Fruit fly (Drosophila melanogaster) whole organism, prepupa: ENCODE data around the gene CG5199.

Source experiments
- CG1621 ChIP-seq: fragments of 200-800 bp; sonication (Bioruptor generic); optimal IDR thresholded peaks from 3 replicates; lab custom pipeline; 2018; ENCODE audit warnings: missing biosample characterization, mild to moderate bottlenecking, missing genetic modification characterization
- CG6854 ChIP-seq: fragments of 200-800 bp; sonication (Bioruptor generic); optimal IDR thresholded peaks from 2 replicates; lab custom pipeline; 2017; ENCODE audit warnings: missing biosample characterization, mild to moderate bottlenecking, missing genetic modification characterization
- CG7368 ChIP-seq: fragments of 200-800 bp; sonication (Bioruptor generic); optimal IDR thresholded peaks from 3 replicates; lab custom pipeline; 2016; ENCODE audit warnings: missing biosample characterization, missing genetic modification characterization
- Eip93F ChIP-seq: fragments of 200-800 bp; sonication (Bioruptor generic); optimal IDR thresholded peaks from 2 replicates; lab custom pipeline; 2016; ENCODE audit warnings: missing biosample characterization, mild to moderate bottlenecking, missing genetic modification characterization
- cyc ChIP-seq: fragments of 200-800 bp; sonication (Bioruptor generic); optimal IDR thresholded peaks from 3 replicates; lab custom pipeline; 2016; ENCODE audit warnings: missing biosample characterization, missing genetic modification characterization
- dsx ChIP-seq: fragments of 200-800 bp; optimal IDR thresholded peaks from 3 replicates; lab custom pipeline; 2019; ENCODE audit warnings: missing biosample characterization, mild to moderate bottlenecking, missing genetic modification characterization, moderate library complexity; ENCODE audit not compliant: poor library complexity, severe bottlenecking
- svp ChIP-seq: fragments of 200-800 bp; sonication (Bioruptor generic); peaks from one replicate; lab custom pipeline; 2016; ENCODE audit warnings: missing biosample characterization, missing genetic modification characterization
- vri ChIP-seq: fragments of 200-800 bp; sonication (Bioruptor generic); optimal IDR thresholded peaks from 3 replicates; lab custom pipeline; 2016; ENCODE audit warnings: missing biosample characterization, mild to moderate bottlenecking, missing genetic modification characterization

DNA sequence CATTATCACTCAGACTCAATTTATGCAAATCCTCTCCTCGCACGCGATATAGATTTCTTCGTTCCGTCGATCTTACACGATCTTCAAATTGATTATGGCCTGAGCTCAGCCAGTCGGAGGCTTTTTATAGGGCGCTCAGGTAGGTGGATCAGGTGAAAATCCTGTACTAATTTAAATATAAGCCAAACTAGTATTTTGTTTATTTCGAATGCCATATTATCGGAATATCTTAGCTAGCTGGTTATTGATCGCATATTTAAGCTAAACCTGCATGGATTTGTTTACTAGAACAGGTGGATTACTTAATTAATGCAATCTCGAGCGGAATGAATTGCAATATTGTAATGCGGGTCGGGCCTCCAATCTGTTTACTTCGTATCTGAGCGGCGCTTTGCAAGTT is 12.9 kb downstream of the CG5199 start, which contains the start of gene Hpd:
- no peak for TF ChIP-seq dsx (GFP tag; lab: Kevin White, UChicago)
- TF ChIP-seq CG1621 (tag; lab: Kevin White, UChicago) = no peak
- no peak for TF ChIP-seq vri (GFP tag; lab: Kevin White, UChicago)
- no peak for TF ChIP-seq cyc
- no peak for TF ChIP-seq svp
- no peak for TF ChIP-seq CG6854 (GFP tag; lab: Kevin White, UChicago)
- no peak for TF ChIP-seq CG7368
- TF ChIP-seq Eip93F = no peak
